Fruit fly (Drosophila melanogaster): ENCODE measurements around the gene zuc.

dm6 chr2L:11943829-11944228 lies 45.9 kb downstream of the zuc start, which contains the start of gene Crys:
- TF ChIP-seq CG11902 (GFP tag; optimal IDR thresholded peaks at IDR 0.05) (no peak), CG15336 (GFP tag; IDR thresholded peaks at IDR 0.05) (no peak), Gug (GFP tag; IDR thresholded peaks at IDR 0.05) (no peak), dac (GFP tag; optimal IDR thresholded peaks at IDR 0.05) (no peak), dsx (GFP tag; optimal IDR thresholded peaks at IDR 0.05; ENCODE audit: poor library complexity, severe bottlenecking) (no peak), CG34406 (GFP tag; optimal IDR thresholded peaks at IDR 0.05) (no peak), Sox15 (GFP tag; optimal IDR thresholded peaks at IDR 0.05) (no peak), CG3032 (tag; optimal IDR thresholded peaks at IDR 0.05) (no peak), eg (GFP tag; IDR thresholded peaks at IDR 0.05) (no peak), esn (GFP tag; optimal IDR thresholded peaks at IDR 0.05) (no peak), acj6 (GFP tag; optimal IDR thresholded peaks at IDR 0.05) (no peak), Blimp-1 (GFP tag; optimal IDR thresholded peaks at IDR 0.05) (no peak)

Data from whole organism, prepupa.